Fruit fly (Drosophila melanogaster) whole organism, embryonic: ENCODE data around the gene ng2.
A peak's percentile ranks its signal among the peaks of the same experiment; 100 is the strongest.

ENCODE experiments used
- CG10366 ChIP-seq: fragments of 200-800 bp; sonication (Bioruptor generic); IDR thresholded peaks from 2 replicates; pipeline ENCODE4 v1.3.6; 2022; ENCODE audit warnings: missing biosample characterization, missing genetic modification characterization
- CG11247 ChIP-seq: fragments of 200-800 bp; sonication (Bioruptor generic); IDR thresholded peaks from 2 replicates; pipeline ENCODE4 v1.3.6; 2022; ENCODE audit warnings: missing biosample characterization, missing genetic modification characterization
- CG11560 ChIP-seq: fragments of 200-800 bp; sonication (Bioruptor generic); IDR thresholded peaks from 3 replicates; pipeline ENCODE4 v1.3.6; 2022; ENCODE audit warnings: missing biosample characterization, missing genetic modification characterization
- CG11695 ChIP-seq: fragments of 200-800 bp; sonication (Bioruptor generic); IDR thresholded peaks from 3 replicates; pipeline ENCODE4 v1.3.6; 2022; ENCODE audit warnings: missing biosample characterization, missing genetic modification characterization
- CG13775 ChIP-seq: fragments of 200-800 bp; sonication (Bioruptor generic); optimal IDR thresholded peaks from 3 replicates; lab custom pipeline; 2017; ENCODE audit warnings: missing biosample characterization, mild to moderate bottlenecking, missing genetic modification characterization
- CG13894 ChIP-seq: fragments of 200-800 bp; sonication (Bioruptor generic); optimal IDR thresholded peaks from 3 replicates; lab custom pipeline; 2018; ENCODE audit warnings: missing biosample characterization, mild to moderate bottlenecking, missing genetic modification characterization, moderate library complexity
- CG1647 ChIP-seq: fragments of 200-800 bp; sonication (Bioruptor generic); optimal IDR thresholded peaks from 3 replicates; lab custom pipeline; 2016; ENCODE audit warnings: missing biosample characterization, missing genetic modification characterization
- CG16779 ChIP-seq: fragments of 200-800 bp; sonication (Bioruptor generic); IDR thresholded peaks from 2 replicates; pipeline ENCODE4 v1.3.6; 2022; ENCODE audit warnings: missing biosample characterization, missing genetic modification characterization
- CG17328 ChIP-seq: fragments of 200-800 bp; sonication (Bioruptor generic); IDR thresholded peaks from 2 replicates; pipeline ENCODE4 v1.3.6; 2022; ENCODE audit warnings: missing biosample characterization, missing genetic modification characterization
- CG18262 ChIP-seq: fragments of 200-800 bp; optimal IDR thresholded peaks from 3 replicates; lab custom pipeline; 2019; ENCODE audit warnings: missing biosample characterization, mild to moderate bottlenecking, missing genetic modification characterization, moderate library complexity
- CG18619 ChIP-seq: fragments of 200-800 bp; sonication (Bioruptor generic); optimal IDR thresholded peaks from 3 replicates; lab custom pipeline; 2017; ENCODE audit warnings: missing biosample characterization, mild to moderate bottlenecking, missing genetic modification characterization
- CG2120 ChIP-seq: fragments of 200-800 bp; sonication (Bioruptor generic); optimal IDR thresholded peaks from 3 replicates; lab custom pipeline; 2016; ENCODE audit warnings: missing biosample characterization, missing genetic modification characterization
- CG2678 ChIP-seq: fragments of 200-800 bp; sonication (Bioruptor generic); optimal IDR thresholded peaks from 3 replicates; lab custom pipeline; 2019; ENCODE audit warnings: missing biosample characterization, mild to moderate bottlenecking, missing genetic modification characterization, moderate library complexity
- CG3726 ChIP-seq: fragments of 200-800 bp; sonication (Bioruptor generic); IDR thresholded peaks from 3 replicates; pipeline ENCODE4, ENCODE4 v1.3.6; 2022; ENCODE audit warnings: missing biosample characterization, missing genetic modification characterization
- CG5953 ChIP-seq: fragments of 200-800 bp; sonication (Bioruptor generic); IDR thresholded peaks from 2 replicates; pipeline ENCODE4 v1.3.6; 2022; ENCODE audit warnings: missing biosample characterization, missing genetic modification characterization
- CG7928 ChIP-seq: fragments of 200-800 bp; sonication (Bioruptor generic); optimal IDR thresholded peaks from 2 replicates; lab custom pipeline; 2017; ENCODE audit warnings: missing biosample characterization, mild to moderate bottlenecking, missing genetic modification characterization
- CG9609 ChIP-seq: fragments of 200-800 bp; sonication (Bioruptor generic); optimal IDR thresholded peaks from 3 replicates; lab custom pipeline; 2016; ENCODE audit warnings: missing biosample characterization, missing genetic modification characterization
- CG9817 ChIP-seq: fragments of 200-800 bp; sonication (Bioruptor generic); optimal IDR thresholded peaks from 2 replicates; lab custom pipeline; 2018; ENCODE audit warnings: missing biosample characterization, mild to moderate bottlenecking, missing genetic modification characterization, moderate library complexity
- CG9932 ChIP-seq: fragments of 200-800 bp; sonication (Bioruptor generic); IDR thresholded peaks from 2 replicates; pipeline ENCODE4 v1.3.6; 2022; ENCODE audit warnings: missing biosample characterization, missing genetic modification characterization
- CHES-1-like ChIP-seq: fragments of 200-800 bp; sonication (Bioruptor generic); optimal IDR thresholded peaks from 2 replicates; lab custom pipeline; 2016; ENCODE audit warnings: missing biosample characterization, missing genetic modification characterization
- Chrac-16 ChIP-seq: fragments of 200-800 bp; sonication (Bioruptor generic); optimal IDR thresholded peaks from 3 replicates; lab custom pipeline; 2016; ENCODE audit warnings: missing biosample characterization, missing genetic modification characterization
- E2f1 ChIP-seq: fragments of 200-800 bp; sonication (Bioruptor generic); IDR thresholded peaks from 2 replicates; pipeline ENCODE4 v1.3.6; 2022; ENCODE audit warnings: missing biosample characterization, missing genetic modification characterization
- H15 ChIP-seq: fragments of 200-800 bp; sonication (Bioruptor generic); IDR thresholded peaks from 3 replicates; pipeline ENCODE4 v1.3.6; 2022; ENCODE audit warnings: missing biosample characterization, missing genetic modification characterization
- Hr39 ChIP-seq: fragments of >200 bp; optimal IDR thresholded peaks from 2 replicates; lab custom pipeline; 2017
- Lhr ChIP-seq: fragments of 200-800 bp; sonication (Bioruptor generic); optimal IDR thresholded peaks from 3 replicates; lab custom pipeline; 2017; ENCODE audit warnings: mild to moderate bottlenecking, missing biosample characterization, missing genetic modification reagents, missing genetic modification characterization
- NC2α ChIP-seq: fragments of 200-800 bp; sonication (Bioruptor generic); optimal IDR thresholded peaks from 2 replicates; lab custom pipeline; 2016; ENCODE audit warnings: missing biosample characterization, missing genetic modification characterization
- Ptx1 ChIP-seq: fragments of 200-800 bp; sonication (Bioruptor generic); IDR thresholded peaks from 2 replicates; pipeline ENCODE4 v1.3.6; 2022; ENCODE audit warnings: missing biosample characterization, missing genetic modification characterization
- Trl ChIP-seq, 3 experiments: fragments of >200 bp in 2 of 3; fragments of 200-800 bp in 1 of 3; sonication (Bioruptor generic) in 1 of 3; optimal IDR thresholded peaks; 2 replicates in 1 of 3; 3 replicates in 2 of 3; lab custom pipeline; 2016 to 2017; ENCODE audit warnings: missing biosample characterization in 1 of 3, missing genetic modification characterization in 1 of 3
- Vsx1 ChIP-seq: fragments of 200-800 bp; sonication (Bioruptor generic); optimal IDR thresholded peaks from 2 replicates; lab custom pipeline; 2017; ENCODE audit warnings: missing biosample characterization, mild to moderate bottlenecking, missing genetic modification characterization, missing genetic modification reagents
- al ChIP-seq: fragments of 200-800 bp; sonication (Bioruptor generic); IDR thresholded peaks from 2 replicates; pipeline ENCODE4 v1.3.6; 2022; ENCODE audit warnings: missing biosample characterization, missing genetic modification characterization
- caup ChIP-seq: fragments of 200-800 bp; sonication (Bioruptor generic); optimal IDR thresholded peaks from 3 replicates; lab custom pipeline; 2017; ENCODE audit warnings: missing biosample characterization, mild to moderate bottlenecking, missing genetic modification characterization, moderate library complexity; ENCODE audit not compliant: severe bottlenecking
- croc ChIP-seq: fragments of 200-800 bp; sonication (Bioruptor generic); conservative IDR thresholded peaks from 3 replicates; pipeline ENCODE4 v1.3.6; 2022; ENCODE audit warnings: missing biosample characterization, missing genetic modification characterization
- ems ChIP-seq: fragments of 200-800 bp; sonication (Bioruptor generic); optimal IDR thresholded peaks from 3 replicates; lab custom pipeline; 2016; ENCODE audit warnings: missing biosample characterization, missing genetic modification characterization
- eve ChIP-seq, 2 experiments: fragments of >200 bp; optimal IDR thresholded peaks; 2 replicates each; lab custom pipeline; 2017; ENCODE audit warnings: missing biosample characterization in 2 of 2, missing genetic modification characterization in 2 of 2
- ken ChIP-seq: fragments of 200-800 bp; sonication (Bioruptor generic); IDR thresholded peaks from 3 replicates; pipeline ENCODE4 v1.3.6; 2022; ENCODE audit warnings: missing biosample characterization, missing genetic modification characterization
- knrl ChIP-seq: fragments of 200-800 bp; sonication (Bioruptor generic); IDR thresholded peaks from 3 replicates; pipeline ENCODE4 v1.3.6; 2022; ENCODE audit warnings: missing biosample characterization, missing genetic modification characterization; ENCODE audit not compliant: partially characterized antibody
- lola ChIP-seq, 3 experiments: fragments of >200 bp in 2 of 3; fragments of 200-800 bp in 1 of 3; sonication (Bioruptor generic) in 1 of 3; optimal IDR thresholded peaks; 2 replicates each; lab custom pipeline; 2017 to 2019; ENCODE audit warnings: missing biosample characterization in 3 of 3, missing genetic modification characterization in 3 of 3, mild to moderate bottlenecking in 1 of 3, moderate library complexity in 1 of 3
- lov ChIP-seq, 2 experiments: fragments of 200-800 bp in 1 of 2; fragments of >200 bp in 1 of 2; sonication (Bioruptor generic) in 1 of 2; IDR thresholded peaks in 1 of 2; optimal IDR thresholded peaks in 1 of 2; 2 replicates in 1 of 2; 3 replicates in 1 of 2; pipeline versions ENCODE4 v1.3.6 to Lab custom; 2017 to 2022; ENCODE audit warnings: missing biosample characterization in 1 of 2, missing genetic modification characterization in 1 of 2
- nerfin-2 ChIP-seq: fragments of 200-800 bp; sonication (Bioruptor generic); IDR thresholded peaks from 2 replicates; pipeline ENCODE4 v1.3.6; 2022; ENCODE audit warnings: missing biosample characterization, missing genetic modification characterization; ENCODE audit not compliant: partially characterized antibody
- nom ChIP-seq: fragments of 200-800 bp; sonication (Bioruptor generic); optimal IDR thresholded peaks from 2 replicates; lab custom pipeline; 2017; ENCODE audit warnings: missing biosample characterization, missing genetic modification characterization, mild to moderate bottlenecking, moderate library complexity, missing genetic modification reagents
- onecut ChIP-seq: fragments of 200-800 bp; sonication (Bioruptor generic); IDR thresholded peaks from 2 replicates; pipeline ENCODE4 v1.3.6; 2022; ENCODE audit warnings: missing biosample characterization, missing genetic modification characterization
- org-1 ChIP-seq: fragments of 200-800 bp; sonication (Bioruptor generic); optimal IDR thresholded peaks from 2 replicates; lab custom pipeline; 2017; ENCODE audit warnings: missing biosample characterization, missing genetic modification characterization
- pzg ChIP-seq: fragments of 200-800 bp; sonication (Bioruptor generic); optimal IDR thresholded peaks from 3 replicates; lab custom pipeline; 2018; ENCODE audit warnings: missing biosample characterization, mild to moderate bottlenecking, missing genetic modification characterization, moderate library complexity
- sens ChIP-seq: fragments of 200-800 bp; sonication (Bioruptor generic); peaks from one replicate; lab custom pipeline; 2016; ENCODE audit warnings: missing biosample characterization, missing genetic modification characterization
- so ChIP-seq: fragments of 200-800 bp; sonication (Bioruptor generic); IDR thresholded peaks from 3 replicates; pipeline ENCODE4 v1.3.6; 2022; ENCODE audit warnings: missing biosample characterization, missing genetic modification characterization
- sr ChIP-seq: fragments of 200-800 bp; sonication (Bioruptor generic); IDR thresholded peaks from 3 replicates; pipeline ENCODE4 v1.3.6; 2022; ENCODE audit warnings: missing biosample characterization, missing genetic modification characterization
- sug ChIP-seq: fragments of 200-800 bp; optimal IDR thresholded peaks from 2 replicates; lab custom pipeline; 2019; ENCODE audit warnings: missing biosample characterization, mild to moderate bottlenecking, missing genetic modification characterization, moderate library complexity
- tin ChIP-seq: fragments of 200-800 bp; sonication (Bioruptor generic); optimal IDR thresholded peaks from 3 replicates; lab custom pipeline; 2016; ENCODE audit warnings: missing biosample characterization, missing genetic modification characterization

ng2 gene

DNA sequence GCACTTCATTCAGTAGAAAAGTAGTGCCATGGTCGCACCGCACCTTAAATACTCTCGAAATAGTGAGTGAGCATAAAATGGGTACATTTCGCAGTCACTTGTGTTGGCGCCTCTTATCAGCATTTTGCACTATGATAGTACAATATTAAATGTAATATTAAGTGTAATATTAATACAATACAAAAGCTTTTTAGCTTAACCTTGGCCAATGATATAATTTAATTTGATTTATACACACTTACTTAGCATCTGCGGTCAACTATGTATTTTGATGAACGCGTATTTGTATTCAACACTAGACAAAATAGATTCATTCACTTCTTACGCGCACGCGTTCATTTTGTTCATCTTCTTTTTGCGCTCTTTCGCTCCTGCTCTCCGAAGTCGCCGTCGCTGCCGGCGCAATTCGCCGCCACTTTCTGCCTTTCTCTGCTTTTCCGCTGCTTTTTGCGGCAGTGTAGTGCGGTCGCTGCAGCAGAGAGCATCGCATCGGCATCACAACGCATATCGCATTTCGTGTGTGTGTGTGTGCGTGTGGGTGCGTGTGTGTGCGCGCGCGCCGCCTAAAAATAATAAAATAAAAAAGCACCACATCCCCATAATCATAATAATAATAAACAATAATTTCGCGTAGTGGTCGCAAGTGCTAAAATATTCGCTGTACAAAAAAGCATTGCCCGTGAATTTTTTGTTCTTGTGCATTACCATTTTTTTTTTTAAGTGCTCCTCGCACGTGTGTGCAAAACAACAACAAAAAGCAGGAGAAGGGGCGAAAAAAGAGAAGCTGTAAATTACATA lies 48.7 kb upstream of the ng2 start (continued):
- TF ChIP-seq Vsx1 (GFP tag; lab: Kevin White, UChicago) (no peak), al (GFP tag; lab: Robert Waterston, UW) (no peak), CG2120 (peak; percentile 33), sug (tag; lab: Kevin White, UChicago) (peak; percentile 4), CG13894 (tag; lab: Kevin White, UChicago) (no peak), CG18619 (GFP tag; lab: Kevin White, UChicago) (peak; percentile 29), lov (optimal IDR thresholded peaks at IDR 0.05; lab: Kevin White, UChicago) (no peak), lov (GFP tag; IDR thresholded peaks at IDR 0.05; lab: Robert Waterston, UW) (0 out of 3 replicates have a peak, but pooled peaks have one; percentile 15), CG10366 (GFP tag; lab: Robert Waterston, UW) (peak; percentile 47), Trl (optimal IDR thresholded peaks at IDR 0.05; lab: Kevin White, UChicago) (peak; percentile 46 to 65), Trl (GFP tag; optimal IDR thresholded peaks at IDR 0.05; lab: Kevin White, UChicago) (no peak), CG17328 (peak; percentile 53), nom (GFP tag; lab: Kevin White, UChicago) (peak; percentile 16), so (peak; percentile 38; the same call in 1 of the 3 replicates), Hr39 (lab: Kevin White, UChicago) (peak; percentile 95), sens (GFP tag; lab: Kevin White, UChicago) (peak; percentile 87), croc (GFP tag; lab: Robert Waterston, UW) (peak; percentile 35; the same call in 2 of the 3 replicates), CG3726 (GFP tag; lab: Robert Waterston, UW) (0 out of 3 replicates have a peak, but pooled peaks have one; percentile 46), ken (GFP tag; lab: Robert Waterston, UW) (0 out of 3 replicates have a peak, but pooled peaks have one; percentile 23), CHES-1-like (GFP tag; lab: Kevin White, UChicago) (no peak), Lhr (no peak), Ptx1 (GFP tag; lab: Robert Waterston, UW) (peak; percentile 44), CG11247 (no peak), nerfin-2 (no peak), CG1647 (GFP tag; lab: Kevin White, UChicago) (no peak), CG16779 (GFP tag; lab: Robert Waterston, UW) (no peak), caup (no peak), eve (GFP tag; optimal IDR thresholded peaks at IDR 0.05; lab: Kevin White, UChicago) (peak in 1 of 2 experiments; percentile 90), CG7928 (GFP tag; lab: Kevin White, UChicago) (no peak), CG2678 (tag; lab: Kevin White, UChicago) (peak; percentile 67), CG11560 (tag; lab: Robert Waterston, UW) (no peak), Chrac-16 (GFP tag; lab: Kevin White, UChicago) (peak; percentile 10), onecut (GFP tag; lab: Robert Waterston, UW) (no peak), CG9817 (tag; lab: Kevin White, UChicago) (peak; percentile 13), CG9609 (peak; percentile 7), knrl (GFP tag; lab: Robert Waterston, UW) (peak; percentile 18; the same call in 1 of the 3 replicates), sr (GFP tag; lab: Robert Waterston, UW) (peak; percentile 27; the same call in 1 of the 3 replicates), pzg (no peak), CG9932 (peak; percentile 36), lola (GFP tag; optimal IDR thresholded peaks at IDR 0.05; lab: Kevin White, UChicago) (peak in 1 of 3 experiments; percentile 9), tin (peak; percentile 53), H15 (GFP tag; lab: Robert Waterston, UW) (0 out of 3 replicates have a peak, but pooled peaks have one; percentile 6), CG11695 (peak; percentile 36; the same call in 2 of the 3 replicates), CG5953 (GFP tag; lab: Robert Waterston, UW) (peak; percentile 25; the same call in 1 of the 2 replicates), org-1 (GFP tag; lab: Kevin White, UChicago) (peak; percentile 39), CG13775 (GFP tag; lab: Kevin White, UChicago) (peak; percentile 7), ems (GFP tag; lab: Kevin White, UChicago) (peak; percentile 8), NC2α (GFP tag; lab: Kevin White, UChicago) (no peak), E2f1 (peak; percentile 23), CG18262 (tag; lab: Kevin White, UChicago) (peak; percentile 49)
